Worm (Caenorhabditis elegans) whole organism, L4/young adult: ENCODE data around the gene mai-2.
"Not testable (repeated sequence)": the region's sequence is repeated elsewhere in the genome, so short reads cannot be mapped to it uniquely, and the experiment has no call there.

Experiments used
- W03F9.2 ChIP-seq: fragments of 150-350 bp; optimal IDR thresholded peaks from 2 replicates; lab custom pipeline; 2014; ENCODE audit warnings: missing biosample characterization, missing genetic modification characterization
- dao-5 ChIP-seq: sonication (generic microtip); optimal IDR thresholded peaks from 2 replicates; lab custom pipeline; 2016; ENCODE audit warnings: missing genotype, missing genetic modification characterization, moderate library complexity, missing compliant biosample characterization
- him-1 ChIP-seq: sonication (generic microtip); optimal IDR thresholded peaks from 2 replicates; lab custom pipeline; 2016; ENCODE audit warnings: missing genotype, missing genetic modification reagents, missing genetic modification characterization, missing compliant biosample characterization

mai-2 gene

ce11 chrIV:3368638-3369247 lies 17.0 kb upstream of the mai-2 start, which contains the start of gene vha-19:
Gene vha-19 (plus strand): TSS chrIV:3369197.
- TF ChIP-seq W03F9.2 (tag; lab: Kevin White, UChicago) (no peak), him-1 (no peak), dao-5 (no peak)

DNA sequence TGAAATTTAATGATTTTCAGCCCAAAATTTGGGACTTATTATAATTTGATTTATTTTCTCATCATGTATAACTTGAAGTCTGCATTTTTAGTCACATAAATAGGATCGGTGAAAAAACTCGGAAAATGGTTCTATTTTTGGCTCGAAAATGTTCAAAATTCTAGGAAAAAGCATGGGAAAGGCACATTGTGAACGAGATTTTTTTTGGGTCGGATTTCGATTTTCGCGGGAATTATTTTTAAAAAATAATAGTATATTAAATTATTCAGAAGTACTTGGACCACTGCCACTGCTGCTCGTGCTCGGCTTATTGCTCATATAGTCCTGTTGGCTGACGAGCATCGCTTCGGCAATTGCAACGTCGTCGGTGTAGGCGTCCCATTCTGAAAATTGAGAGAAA lies 12.3 kb upstream of the mai-2 start:
- TF ChIP-seq dao-5: no peak

ce11 chrIV:3378080-3378804 lies 7.5 kb upstream of the mai-2 start, which contains the start of gene otub-4:
Gene otub-4 (minus strand): TSS chrIV:3378130.
- no peak for TF ChIP-seq him-1
- TF ChIP-seq W03F9.2 (tag; lab: Kevin White, UChicago): no peak
- TF ChIP-seq dao-5: no peak

- TF ChIP-seq dao-5 (no peak), him-1 (no peak), W03F9.2 (tag; lab: Kevin White, UChicago) (no peak)
These were observed 3.3 kb upstream of the mai-2 start, which contains the start of gene B0546.3 for ce11 chrIV:3382338-3382907. Gene B0546.3 (minus strand): TSS chrIV:3382841.

DNA sequence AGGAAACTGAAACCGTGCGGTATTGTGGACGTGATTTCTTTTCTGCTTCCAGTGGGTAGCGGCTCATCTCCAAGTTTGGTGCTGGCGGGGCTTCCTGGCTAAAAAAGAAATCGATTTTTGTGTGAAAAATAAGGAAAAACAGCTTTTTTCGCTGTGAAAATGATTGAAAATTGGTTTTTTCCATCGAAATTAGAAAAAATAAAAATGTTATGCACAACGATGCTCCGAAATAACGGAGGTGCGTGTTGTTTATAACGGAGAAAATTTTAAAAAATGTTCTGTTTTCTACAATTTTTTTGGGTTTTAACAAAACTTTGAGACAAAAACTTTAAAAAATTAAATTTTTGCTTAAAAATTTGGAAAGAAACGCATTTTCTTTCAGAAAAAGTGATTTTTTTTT lies 2.5 kb upstream of the mai-2 start:
- no peak for TF ChIP-seq W03F9.2 (tag; lab: Kevin White, UChicago)
- no peak for TF ChIP-seq him-1
- no peak for TF ChIP-seq dao-5

ce11 chrIV:3384047-3384446 lies 1.7 kb upstream of the mai-2 start, which contains the start of gene B0546.4:
Gene B0546.4 (minus strand): TSS chrIV:3384147.
- TF ChIP-seq him-1 (no peak), dao-5 (no peak), W03F9.2 (tag; lab: Kevin White, UChicago) (no peak)

ce11 chrIV:3384593-3384992 lies 1.1 kb upstream of the mai-2 start:
- TF ChIP-seq dao-5 (no peak), W03F9.2 (tag; lab: Kevin White, UChicago) (peak; percentile 34), him-1 (peak; percentile 28)

- TF ChIP-seq dao-5 (no peak), him-1 (no peak)
These were observed 987 bp downstream of the mai-2 start for ce11 chrIV:3386504-3387290.

ce11 chrIV:3389999-3390398 lies 4.3 kb downstream of the mai-2 start, which contains the start of gene B0546.5:
Gene B0546.5 (minus strand): TSS chrIV:3390099.
- not testable (repeated sequence) for TF ChIP-seq W03F9.2 (tag; lab: Kevin White, UChicago); dao-5; him-1

- not testable (repeated sequence) for TF ChIP-seq dao-5; W03F9.2 (tag; lab: Kevin White, UChicago); him-1
These were observed 8.4 kb downstream of the mai-2 start, which contains the start of gene C04C3.4 for ce11 chrIV:3394066-3394465. Gene C04C3.4 (plus strand): TSS chrIV:3394366.

ce11 chrIV:3395581-3395980 lies 9.9 kb downstream of the mai-2 start, which contains the start of gene C04C3.14:
Gene C04C3.14 (plus strand): TSS chrIV:3395881.
- TF ChIP-seq W03F9.2 (tag; lab: Kevin White, UChicago): no peak

DNA sequence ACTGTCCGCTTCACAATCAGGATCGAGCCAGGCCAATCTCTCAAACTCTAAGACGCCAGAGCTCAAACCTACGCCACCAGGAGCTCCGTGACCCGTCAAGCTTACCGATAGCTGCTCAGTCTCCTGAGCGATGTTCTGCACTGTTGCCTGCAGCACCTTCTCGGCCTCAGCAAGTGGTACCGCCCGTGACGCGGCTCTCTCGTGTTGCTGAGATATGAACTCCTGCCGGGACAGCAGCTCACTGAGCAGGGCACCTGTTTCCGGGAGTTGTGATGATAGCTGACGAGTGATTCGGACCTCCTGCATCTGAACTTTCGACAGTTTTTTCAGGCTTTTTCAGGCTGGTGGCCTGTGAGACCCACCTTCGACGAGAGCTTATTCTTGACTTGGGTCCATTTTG lies 12.4 kb downstream of the mai-2 start:
- TF ChIP-seq dao-5: no peak
- TF ChIP-seq him-1: no peak
- TF ChIP-seq W03F9.2 (tag; lab: Kevin White, UChicago): no peak

DNA sequence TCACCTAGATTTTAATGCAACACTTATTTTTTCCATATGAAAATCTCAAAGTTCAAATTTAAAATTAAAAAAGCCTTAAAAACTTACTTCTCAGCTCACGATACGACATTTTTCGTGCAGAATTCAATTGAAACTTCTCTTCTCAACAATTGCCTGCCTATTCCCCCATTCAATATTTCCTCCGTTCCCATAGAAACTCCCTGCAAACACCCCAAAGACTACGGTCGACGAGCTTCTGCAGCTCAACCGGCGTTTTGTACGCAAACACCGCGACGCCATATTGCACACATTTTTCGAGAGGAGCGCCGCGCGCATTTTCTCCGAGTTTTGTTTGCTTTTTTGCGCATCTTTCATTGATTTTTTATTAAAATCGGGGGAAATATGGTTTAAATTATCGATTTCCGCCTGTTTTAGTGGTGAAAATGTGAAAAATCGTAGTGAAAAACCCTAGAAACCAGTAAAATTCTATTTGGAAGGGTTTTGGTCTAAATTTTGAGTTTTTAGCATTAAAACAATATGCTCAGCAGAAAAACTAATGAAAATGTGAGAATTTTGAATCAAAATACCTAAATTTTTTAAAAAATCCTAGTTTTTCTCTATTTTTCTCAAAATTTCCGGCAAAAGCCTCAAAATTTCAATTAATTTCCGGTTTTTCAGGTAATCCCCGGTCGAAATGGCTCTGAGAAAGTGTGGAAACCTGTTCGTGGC lies 13.5 kb downstream of the mai-2 start, which contains the start of the genes dyf-3 and pdhb-1:
TSS of gene dyf-3 (minus strand) at position 217 of the 708 bp plus-strand sequence.
TSS of gene pdhb-1 (plus strand) at position 658 of the 708 bp plus-strand sequence.
- TF ChIP-seq dao-5 (no peak), W03F9.2 (tag; lab: Kevin White, UChicago) (no peak), him-1 (no peak)
